Fruit fly (Drosophila melanogaster) whole organism, larva: ENCODE data around the gene nwk.

ENCODE experiments used
- noc ChIP-seq: fragments of 200-800 bp; sonication (Bioruptor generic); optimal IDR thresholded peaks from 3 replicates; lab custom pipeline; 2019; ENCODE audit warnings: missing biosample characterization, mild to moderate bottlenecking, missing genetic modification characterization, moderate library complexity

Gene nwk

DNA sequence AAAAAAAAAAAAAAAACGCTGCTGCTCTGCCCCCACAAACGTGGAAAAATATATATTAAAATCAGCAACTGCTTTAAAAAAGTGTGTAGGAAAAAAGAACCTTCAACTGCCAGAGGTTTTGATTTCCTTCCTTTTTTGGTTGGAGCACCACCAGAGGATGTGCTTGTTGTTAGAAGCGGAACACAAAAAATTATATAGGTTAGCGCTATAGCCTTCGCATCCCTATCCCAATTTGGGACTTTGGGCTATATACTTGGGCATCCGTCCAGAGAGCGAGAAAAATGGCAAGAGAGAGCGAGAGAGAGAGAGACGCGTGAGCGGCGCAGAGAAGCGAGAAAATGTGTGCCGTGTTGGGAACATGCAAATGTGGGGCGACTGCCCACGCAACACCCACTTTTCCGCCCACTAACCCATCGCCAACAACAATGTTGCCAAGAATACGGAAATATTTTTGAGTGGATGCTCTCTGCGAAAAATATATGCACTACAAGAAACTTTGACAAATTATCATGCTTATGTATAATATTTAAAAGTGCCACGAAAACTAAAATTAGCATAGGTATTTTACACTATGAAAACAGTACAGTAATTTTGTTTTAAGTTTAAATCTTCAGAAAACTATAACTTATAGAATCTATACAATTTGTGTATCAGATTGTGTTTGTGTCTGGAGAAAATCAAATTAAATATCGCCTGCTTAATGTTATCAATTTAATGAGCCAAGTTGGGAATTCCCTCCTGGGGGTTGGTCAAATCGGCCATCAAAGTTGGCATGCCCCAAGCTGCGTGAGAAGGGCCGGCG is 10.6 kb upstream of the nwk start:
- peak; percentile 10 for TF ChIP-seq noc

DNA sequence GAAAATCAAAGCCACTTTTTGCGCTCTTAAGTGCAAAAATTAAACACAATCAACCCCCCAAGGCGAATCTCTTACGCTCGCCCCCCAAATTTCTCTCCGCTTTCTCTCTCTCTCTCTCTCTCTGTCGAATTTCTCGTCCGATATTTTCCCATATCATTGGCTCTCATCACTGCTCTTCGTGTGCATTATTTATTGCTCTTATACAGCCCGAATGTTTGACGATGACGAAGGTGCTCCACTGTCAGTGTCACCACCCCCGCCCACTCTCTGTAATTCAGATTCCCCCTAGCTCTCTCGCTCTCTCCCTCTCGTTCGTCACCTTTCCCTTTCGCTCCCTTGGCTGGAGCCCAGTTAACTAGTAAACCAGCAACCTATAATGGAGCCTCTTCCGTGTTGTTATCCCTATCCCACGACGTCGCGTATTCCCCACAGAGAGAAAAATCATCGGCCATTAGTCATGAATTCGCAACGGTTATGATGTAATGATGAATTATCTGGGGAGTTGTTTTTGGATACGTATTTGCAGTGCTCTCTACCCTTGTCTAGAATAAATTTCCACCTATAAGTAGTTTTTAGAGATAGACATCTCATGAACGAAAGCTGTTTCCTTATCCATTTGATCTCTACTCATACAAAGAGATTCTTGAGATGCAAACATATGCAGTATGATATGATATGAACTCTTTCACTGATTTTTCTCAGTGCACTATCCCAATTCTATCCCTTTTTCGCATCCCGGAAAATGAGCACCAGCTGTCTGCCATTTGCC is 9.8 kb upstream of the nwk start:
- no peak for TF ChIP-seq noc

DNA sequence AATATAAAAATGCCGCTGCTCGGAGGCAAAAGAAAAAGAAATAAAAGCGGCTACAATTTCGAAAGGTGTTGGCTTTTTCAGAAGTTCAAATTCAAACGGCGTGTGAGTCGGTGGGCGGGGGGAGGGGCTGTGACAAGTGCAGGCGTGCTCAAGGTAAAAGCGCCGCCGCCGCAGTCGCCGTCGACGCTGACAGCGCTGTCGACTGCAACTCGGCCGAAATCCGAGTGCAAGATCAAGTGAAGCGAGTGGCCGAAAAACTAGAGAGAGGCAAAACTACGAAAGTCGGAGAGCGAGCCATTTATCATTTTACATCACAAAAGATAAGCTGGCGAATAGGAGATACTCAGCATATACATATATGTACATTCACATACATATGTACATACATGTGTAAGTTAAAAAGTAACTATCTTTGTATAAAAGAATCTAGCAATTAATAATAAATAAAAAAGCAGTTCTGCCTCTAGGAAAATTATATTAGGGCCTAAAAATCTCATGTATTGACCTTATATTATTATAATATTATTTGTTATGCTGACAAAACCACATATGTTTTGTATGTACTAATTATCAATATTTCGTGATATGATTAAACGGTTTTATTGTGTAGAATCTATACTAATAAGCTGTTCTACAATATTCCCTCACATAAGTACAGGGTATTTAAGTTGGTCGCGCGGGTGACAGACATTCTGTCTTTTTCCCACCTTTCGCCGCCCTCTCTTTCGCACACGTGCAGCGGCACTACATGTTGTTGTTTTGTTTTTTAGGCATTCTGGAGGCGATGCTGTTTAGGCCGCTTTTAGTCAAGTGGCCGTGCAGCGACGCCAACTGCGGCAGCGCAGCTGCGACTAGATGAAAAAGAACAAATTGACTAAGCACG is 8.7 kb upstream of the nwk start:
- no peak for TF ChIP-seq noc

DNA sequence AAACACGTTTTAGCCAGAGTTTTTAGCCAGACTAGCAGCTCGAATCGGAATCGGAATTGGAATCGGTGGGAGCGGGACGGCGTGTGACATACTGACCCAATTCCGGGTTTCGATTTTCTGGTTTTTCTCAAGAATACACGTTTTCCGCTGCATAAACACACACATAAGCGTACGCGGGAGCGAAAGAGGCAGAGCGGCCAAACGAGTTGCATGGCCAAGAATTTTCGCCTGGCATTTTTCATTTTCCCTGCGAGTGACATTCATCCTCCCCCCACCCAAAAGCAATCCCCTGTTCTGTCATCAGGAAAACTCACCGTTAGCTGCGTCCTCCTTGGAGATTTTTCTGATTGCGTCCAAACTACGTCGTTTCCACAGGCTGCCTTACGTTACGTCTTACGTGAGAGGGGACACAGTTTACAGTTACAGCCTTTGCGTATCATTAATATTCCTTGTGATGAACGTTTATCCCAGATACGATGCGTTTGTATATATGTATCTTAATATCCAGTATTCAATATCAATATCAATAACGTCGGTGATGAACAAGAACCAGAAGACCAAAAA is 8.0 kb upstream of the nwk start:
- TF ChIP-seq noc, result no peak

DNA sequence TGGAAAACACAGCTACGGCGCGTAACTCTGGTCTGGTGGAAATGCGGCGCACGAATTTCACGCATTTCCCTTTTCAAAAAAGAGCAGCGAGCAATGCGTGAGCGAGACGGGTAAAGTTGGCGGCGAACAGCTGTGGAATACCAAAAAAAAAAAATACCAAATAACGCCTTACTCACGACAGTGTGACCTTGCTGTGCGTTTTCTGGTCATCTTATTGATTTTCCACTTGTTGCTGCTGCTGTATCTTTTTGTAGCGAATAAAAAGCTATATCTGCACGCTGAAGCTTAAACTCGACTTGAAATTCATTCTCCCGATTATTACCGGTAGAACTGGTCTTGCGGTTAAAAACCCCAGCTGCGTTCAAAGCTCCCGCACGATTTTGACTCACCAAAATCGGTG is 3.3 kb upstream of the nwk start, which contains the start of the genes bol and Dhpr:
bol (minus strand) TSS at position 57 of the 400 bp plus-strand sequence.
Dhpr (plus strand) TSS at position 212 of the 400 bp plus-strand sequence.
- TF ChIP-seq noc, result no peak

DNA sequence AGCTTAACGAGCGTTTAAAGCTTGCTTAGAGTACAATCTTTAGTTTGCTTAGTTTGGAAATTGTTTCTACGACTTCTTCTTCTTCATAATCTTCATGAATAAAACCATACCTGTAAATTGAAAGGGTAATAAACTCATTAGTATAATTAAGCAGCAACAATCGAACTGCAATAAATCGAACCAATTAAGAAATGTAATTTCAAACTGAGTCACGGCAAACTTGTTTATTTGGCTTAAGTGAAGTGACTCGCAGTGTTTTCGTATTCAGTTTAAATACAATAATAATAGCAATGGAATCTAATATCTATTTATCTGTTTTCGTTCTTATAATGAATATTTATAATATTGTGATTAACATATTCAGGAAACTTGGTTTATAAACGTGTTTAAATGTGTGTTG is 1.9 kb upstream of the nwk start:
- no peak for TF ChIP-seq noc

DNA sequence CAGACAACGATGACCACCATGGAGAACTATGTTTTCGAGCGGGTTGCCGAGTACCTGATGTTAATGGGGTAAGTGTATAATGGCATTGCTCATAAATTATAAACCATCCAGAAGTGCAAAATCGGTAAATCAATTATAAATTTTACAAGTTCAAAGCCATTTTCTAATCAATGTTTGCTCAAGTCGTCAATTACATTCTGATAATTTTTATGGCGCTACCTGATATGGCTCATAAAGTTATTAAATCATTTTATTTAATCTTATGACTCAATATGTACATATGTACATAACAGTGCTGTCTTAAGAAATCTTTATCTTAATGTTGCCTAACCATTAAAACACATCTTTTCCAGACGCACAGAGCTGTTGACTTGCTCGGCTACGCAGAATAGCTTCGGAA is 1.9 kb downstream of the nwk start:
- no peak for TF ChIP-seq noc

DNA sequence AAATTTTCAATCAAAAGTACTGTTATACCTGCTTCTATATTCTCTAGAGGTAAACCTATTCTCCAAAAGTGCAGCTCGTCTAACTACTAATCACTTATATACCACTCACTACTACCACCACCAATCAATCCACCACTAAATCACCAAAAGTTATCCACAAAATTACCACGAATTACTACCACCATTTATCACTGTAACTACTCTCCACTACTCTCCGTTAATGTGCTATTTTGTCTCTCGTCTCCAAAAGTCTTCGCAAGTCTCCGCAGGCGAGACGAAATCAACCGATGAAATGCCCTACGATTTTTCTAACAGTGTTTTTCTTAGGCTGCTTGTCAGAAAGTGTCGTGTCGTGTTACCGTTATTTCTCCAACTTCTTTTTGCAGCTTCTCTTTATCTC is 4.3 kb downstream of the nwk start:
- no peak for TF ChIP-seq noc

DNA sequence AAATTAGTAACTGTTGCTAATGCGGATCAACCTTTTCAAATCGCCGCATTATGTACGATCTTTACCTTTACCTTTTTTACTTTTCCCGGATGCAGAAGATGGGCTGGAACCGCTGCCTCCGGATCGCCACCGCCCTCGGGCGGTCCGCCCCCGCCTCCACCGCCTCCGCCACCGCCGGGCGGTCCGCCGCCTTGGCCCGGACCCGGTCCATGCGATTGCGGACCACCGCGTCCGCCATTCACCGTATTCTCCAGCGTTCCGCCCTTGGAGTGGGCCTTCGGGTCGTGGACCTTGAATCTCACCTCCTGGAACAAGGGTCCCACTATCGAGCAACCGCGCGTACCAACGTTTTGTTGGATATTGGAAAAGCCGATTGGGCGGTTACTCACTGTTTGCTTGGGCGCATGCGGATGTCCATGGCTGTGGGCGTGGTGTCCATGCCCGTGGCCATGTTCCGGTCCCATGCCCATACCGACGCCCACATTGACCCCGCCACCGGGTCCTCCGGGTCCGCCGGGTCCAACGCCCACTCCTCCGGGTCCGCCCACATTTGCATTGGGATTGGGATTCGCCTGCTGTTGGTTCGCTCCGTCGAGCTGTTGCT is 13.6 kb downstream of the nwk start:
- TF ChIP-seq noc, result no peak

DNA sequence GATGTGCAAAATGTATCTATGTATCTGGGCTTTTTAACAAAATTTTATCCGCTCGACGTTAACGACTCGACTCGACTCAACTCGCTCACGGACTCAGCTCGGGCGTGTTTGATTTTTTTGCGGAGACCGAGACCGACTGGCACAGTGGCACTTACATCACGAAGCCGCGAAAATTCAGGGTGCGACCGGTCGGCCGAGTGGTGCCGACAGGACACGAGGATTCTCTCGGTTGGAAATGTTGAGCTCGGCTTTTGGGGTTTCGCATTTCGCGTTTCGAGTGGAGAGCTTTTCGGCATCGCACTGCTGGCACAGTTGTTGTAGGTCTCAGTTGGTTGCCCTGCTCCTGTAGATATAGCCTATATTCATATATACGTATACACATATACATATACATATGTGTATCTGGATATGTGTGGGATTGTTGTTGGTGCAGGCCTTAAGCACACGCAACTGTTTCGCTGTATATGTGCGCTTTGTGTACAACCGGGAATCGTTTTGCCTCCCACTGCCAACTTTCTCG is 44.5 kb downstream of the nwk start, which contains the start of gene Rdl:
Rdl (minus strand) TSS at position 97 of the 520 bp plus-strand sequence.
- TF ChIP-seq noc, result no peak

DNA sequence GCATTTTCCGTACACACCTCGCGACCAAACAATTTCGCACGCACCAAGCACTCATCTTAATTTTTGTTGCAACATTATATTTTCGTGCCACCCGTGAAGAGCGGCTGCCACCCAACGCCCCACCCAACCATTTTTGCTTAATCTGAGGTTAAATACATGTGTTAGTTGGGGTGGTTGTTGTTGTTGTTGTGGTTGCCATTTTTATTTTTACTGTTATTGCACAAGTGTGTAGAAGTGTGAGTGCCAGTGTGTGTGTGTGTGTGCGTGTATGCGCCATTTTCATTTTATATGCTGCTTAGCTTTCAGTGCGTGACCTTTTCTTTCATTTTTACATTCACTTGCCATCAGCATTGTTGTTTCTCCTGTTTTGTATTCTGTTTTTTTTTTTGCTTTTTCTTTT is 51.0 kb downstream of the nwk start:
- no peak for TF ChIP-seq noc

DNA sequence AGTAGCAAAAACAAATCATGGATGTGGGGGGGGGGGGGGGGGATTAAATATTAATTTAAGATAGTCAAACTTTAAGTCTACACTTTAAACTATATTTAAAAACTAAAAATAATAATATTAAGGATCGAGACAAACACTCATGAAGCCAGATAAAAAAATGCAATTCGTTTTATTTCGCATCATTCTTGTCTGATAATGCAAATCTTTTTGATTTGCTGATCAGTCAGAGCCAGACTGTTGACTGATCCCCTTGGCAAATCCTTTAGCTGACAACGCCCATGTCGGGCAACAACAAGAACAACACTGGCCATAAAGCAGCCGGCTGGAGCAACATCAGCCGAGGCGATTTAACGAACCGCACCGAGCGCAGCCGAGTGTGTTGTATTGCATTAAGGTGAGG is 55.3 kb downstream of the nwk start:
- TF ChIP-seq noc, result no peak
